Fruit fly (Drosophila melanogaster) whole organism, embryonic: Measurements from ENCODE around the gene fwd.

Source experiments
- Adf1 ChIP-seq: fragments of 200-800 bp; sonication (Bioruptor generic); IDR thresholded peaks from 2 replicates; pipeline ENCODE4 v1.3.6; 2022; ENCODE audit warnings: missing biosample characterization, missing genetic modification characterization
- Blimp-1 ChIP-seq: fragments of 200-800 bp; sonication (Bioruptor generic); optimal IDR thresholded peaks from 3 replicates; lab custom pipeline; 2018; ENCODE audit warnings: missing biosample characterization, missing genetic modification characterization, mild to moderate bottlenecking, moderate library complexity, missing genetic modification reagents
- CG11456 ChIP-seq: fragments of 200-800 bp; sonication (Bioruptor generic); IDR thresholded peaks from 3 replicates; pipeline ENCODE4 v1.3.6; 2022; ENCODE audit warnings: missing biosample characterization, missing genetic modification characterization
- CG12155 ChIP-seq: fragments of 200-800 bp; sonication (Bioruptor generic); optimal IDR thresholded peaks from 3 replicates; lab custom pipeline; 2016; ENCODE audit warnings: missing biosample characterization, missing genetic modification characterization
- CG13123 ChIP-seq: fragments of 200-800 bp; sonication (Bioruptor generic); optimal IDR thresholded peaks from 2 replicates; lab custom pipeline; 2016; ENCODE audit warnings: missing biosample characterization, missing genetic modification characterization
- CG15073 ChIP-seq: fragments of 200-800 bp; sonication (Bioruptor generic); optimal IDR thresholded peaks from 2 replicates; lab custom pipeline; 2016; ENCODE audit warnings: missing biosample characterization, missing genetic modification characterization
- CG17612 ChIP-seq: fragments of 200-800 bp; sonication (Bioruptor generic); IDR thresholded peaks from 2 replicates; pipeline ENCODE4 v1.3.6; 2022; ENCODE audit warnings: missing biosample characterization, missing genetic modification characterization
- CG31388 ChIP-seq: fragments of 200-800 bp; sonication (Bioruptor generic); optimal IDR thresholded peaks from 2 replicates; lab custom pipeline; 2016; ENCODE audit warnings: missing biosample characterization, missing genetic modification characterization
- CG32772 ChIP-seq: fragments of 200-800 bp; sonication (Bioruptor generic); IDR thresholded peaks from 2 replicates; pipeline ENCODE4 v1.3.6; 2022; ENCODE audit warnings: missing biosample characterization, missing genetic modification characterization
- CG34422 ChIP-seq: fragments of 200-800 bp; sonication (Bioruptor generic); IDR thresholded peaks from 3 replicates; pipeline ENCODE4 v1.3.6; 2022; ENCODE audit warnings: missing biosample characterization, missing genetic modification characterization
- CG5245 ChIP-seq: fragments of 200-800 bp; sonication (Bioruptor generic); optimal IDR thresholded peaks from 3 replicates; lab custom pipeline; 2016; ENCODE audit warnings: missing biosample characterization, missing genetic modification characterization
- CG6791 ChIP-seq: fragments of 200-800 bp; sonication (Bioruptor generic); IDR thresholded peaks from 3 replicates; pipeline ENCODE4 v1.3.6; 2022; ENCODE audit warnings: missing biosample characterization, missing genetic modification characterization; ENCODE audit not compliant: partially characterized antibody
- CG6813 ChIP-seq: fragments of 200-800 bp; sonication (Bioruptor generic); optimal IDR thresholded peaks from 2 replicates; lab custom pipeline; 2017; ENCODE audit warnings: missing biosample characterization, missing genetic modification characterization, mild to moderate bottlenecking, moderate library complexity, missing genetic modification reagents
- CG6854 ChIP-seq: fragments of 200-800 bp; sonication (Bioruptor generic); optimal IDR thresholded peaks from 3 replicates; lab custom pipeline; 2017; ENCODE audit warnings: missing biosample characterization, mild to moderate bottlenecking, missing genetic modification characterization
- CG7271 ChIP-seq: fragments of 200-800 bp; sonication (Bioruptor generic); optimal IDR thresholded peaks from 2 replicates; lab custom pipeline; 2018; ENCODE audit warnings: missing biosample characterization, mild to moderate bottlenecking, missing genetic modification characterization, moderate library complexity
- CG7745 ChIP-seq: fragments of 200-800 bp; sonication (Bioruptor generic); optimal IDR thresholded peaks from 2 replicates; lab custom pipeline; 2018; ENCODE audit warnings: missing biosample characterization, mild to moderate bottlenecking, missing genetic modification characterization, moderate library complexity
- CG8290 ChIP-seq, 3 experiments: fragments of 200-800 bp; sonication (Bioruptor generic); optimal IDR thresholded peaks; 2 replicates each; lab custom pipeline; 2016 to 2019; ENCODE audit warnings: missing biosample characterization in 3 of 3, missing genetic modification characterization in 3 of 3, mild to moderate bottlenecking in 2 of 3, moderate library complexity in 1 of 3
- CG9876 ChIP-seq: fragments of 200-800 bp; sonication (Bioruptor generic); optimal IDR thresholded peaks from 2 replicates; lab custom pipeline; 2016; ENCODE audit warnings: missing biosample characterization, missing genetic modification characterization
- Dp ChIP-seq: fragments of 200-800 bp; sonication (Bioruptor generic); optimal IDR thresholded peaks from 2 replicates; lab custom pipeline; 2018; ENCODE audit warnings: missing biosample characterization, mild to moderate bottlenecking, missing genetic modification characterization, moderate library complexity
- Dref ChIP-seq: fragments of 200-800 bp; sonication (Bioruptor generic); IDR thresholded peaks from 2 replicates; pipeline ENCODE4 v1.3.6; 2022; ENCODE audit warnings: missing biosample characterization, missing genetic modification characterization
- Fer3 ChIP-seq: fragments of 200-800 bp; sonication (Bioruptor generic); optimal IDR thresholded peaks from 2 replicates; lab custom pipeline; 2018; ENCODE audit warnings: missing biosample characterization, mild to moderate bottlenecking, missing genetic modification characterization, moderate library complexity
- Hmx ChIP-seq: fragments of 200-800 bp; sonication (Bioruptor generic); optimal IDR thresholded peaks from 2 replicates; lab custom pipeline; 2016; ENCODE audit warnings: missing biosample characterization, missing genetic modification characterization
- Kr ChIP-seq: fragments of 200-800 bp; sonication (Bioruptor generic); optimal IDR thresholded peaks from 2 replicates; lab custom pipeline; 2017; ENCODE audit warnings: missing biosample characterization, mild to moderate bottlenecking, missing genetic modification characterization
- MESR4 ChIP-seq: fragments of 200-800 bp; sonication (Bioruptor generic); optimal IDR thresholded peaks from 2 replicates; lab custom pipeline; 2018; ENCODE audit warnings: missing biosample characterization, mild to moderate bottlenecking, missing genetic modification characterization, moderate library complexity
- Med ChIP-seq: fragments of 200-800 bp; sonication (Bioruptor generic); peaks from one replicate; lab custom pipeline; 2016; ENCODE audit warnings: missing biosample characterization, missing genetic modification characterization, mild to moderate bottlenecking, inconsistent platforms, moderate library complexity
- NK7.1 ChIP-seq: fragments of 200-800 bp; sonication (Bioruptor generic); optimal IDR thresholded peaks from 3 replicates; lab custom pipeline; 2016; ENCODE audit warnings: missing biosample characterization, missing genetic modification characterization
- Poxn ChIP-seq: fragments of 200-800 bp; sonication (Bioruptor generic); IDR thresholded peaks from 2 replicates; pipeline ENCODE4 v1.3.6; 2022; ENCODE audit warnings: missing biosample characterization, missing genetic modification characterization
- Ptx1 ChIP-seq: fragments of 200-800 bp; sonication (Bioruptor generic); IDR thresholded peaks from 2 replicates; pipeline ENCODE4 v1.3.6; 2022; ENCODE audit warnings: missing biosample characterization, missing genetic modification characterization
- Ravus ChIP-seq: fragments of 200-800 bp; sonication (Bioruptor generic); IDR thresholded peaks from 2 replicates; pipeline ENCODE4 v1.3.6; 2022; ENCODE audit warnings: missing biosample characterization, missing genetic modification characterization
- Side ChIP-seq: fragments of 200-800 bp; sonication (Bioruptor generic); optimal IDR thresholded peaks from 2 replicates; lab custom pipeline; 2016; ENCODE audit warnings: missing biosample characterization, missing genetic modification characterization
- Sry-δ ChIP-seq: fragments of 200-800 bp; sonication (Bioruptor generic); optimal IDR thresholded peaks from 2 replicates; lab custom pipeline; 2016; ENCODE audit warnings: missing biosample characterization, missing genetic modification characterization
- aop ChIP-seq: fragments of 200-800 bp; sonication (Bioruptor generic); IDR thresholded peaks from 2 replicates; pipeline ENCODE4 v1.3.6; 2022; ENCODE audit warnings: missing biosample characterization, missing genetic modification characterization
- az2 ChIP-seq: fragments of 200-800 bp; sonication (Bioruptor generic); optimal IDR thresholded peaks from 3 replicates; lab custom pipeline; 2016; ENCODE audit warnings: missing biosample characterization, missing genetic modification characterization
- bbx ChIP-seq: fragments of 200-800 bp; sonication (Bioruptor generic); IDR thresholded peaks from 2 replicates; pipeline ENCODE4 v1.3.6; 2022; ENCODE audit warnings: missing biosample characterization, missing genetic modification characterization; ENCODE audit not compliant: partially characterized antibody
- bigmax ChIP-seq: fragments of 200-800 bp; sonication (Bioruptor generic); optimal IDR thresholded peaks from 2 replicates; lab custom pipeline; 2018; ENCODE audit warnings: missing biosample characterization, mild to moderate bottlenecking, missing genetic modification characterization
- bsh ChIP-seq, 2 experiments: fragments of 200-800 bp; sonication (Bioruptor generic); optimal IDR thresholded peaks; 2 replicates each; lab custom pipeline; 2017 to 2018; ENCODE audit warnings: mild to moderate bottlenecking in 2 of 2, missing biosample characterization in 2 of 2, missing genetic modification characterization in 2 of 2, moderate library complexity in 1 of 2
- cad ChIP-seq: fragments of >200 bp; optimal IDR thresholded peaks from 2 replicates; lab custom pipeline; 2017; ENCODE audit warnings: missing biosample characterization, missing genetic modification characterization
- cg ChIP-seq: fragments of 200-800 bp; sonication (Bioruptor generic); optimal IDR thresholded peaks from 3 replicates; lab custom pipeline; 2019; ENCODE audit warnings: missing biosample characterization, mild to moderate bottlenecking, missing genetic modification characterization, moderate library complexity
- en ChIP-seq: fragments of 200-800 bp; sonication (Bioruptor generic); optimal IDR thresholded peaks from 2 replicates; lab custom pipeline; 2016; ENCODE audit warnings: missing biosample characterization, missing genetic modification characterization
- ftz-f1 ChIP-seq: fragments of 200-800 bp; sonication (Bioruptor generic); optimal IDR thresholded peaks from 2 replicates; lab custom pipeline; 2016; ENCODE audit warnings: missing biosample characterization, missing genetic modification characterization
- ham ChIP-seq: fragments of 200-800 bp; sonication (Bioruptor generic); IDR thresholded peaks from 2 replicates; pipeline ENCODE4 v1.3.6; 2022; ENCODE audit warnings: missing biosample characterization, missing genetic modification characterization
- her ChIP-seq: fragments of 200-800 bp; sonication (Bioruptor generic); optimal IDR thresholded peaks from 2 replicates; lab custom pipeline; 2016; ENCODE audit warnings: missing biosample characterization, missing genetic modification characterization
- lbe ChIP-seq: fragments of 200-800 bp; sonication (Bioruptor generic); optimal IDR thresholded peaks from 2 replicates; lab custom pipeline; 2016; ENCODE audit warnings: missing biosample characterization, mild to moderate bottlenecking, missing genetic modification characterization
- repo ChIP-seq: fragments of 200-800 bp; sonication (Bioruptor generic); optimal IDR thresholded peaks from 2 replicates; lab custom pipeline; 2016; ENCODE audit warnings: missing biosample characterization, missing genetic modification characterization
- salm ChIP-seq: fragments of 200-800 bp; sonication (Bioruptor generic); optimal IDR thresholded peaks from 2 replicates; lab custom pipeline; 2018; ENCODE audit warnings: missing biosample characterization, mild to moderate bottlenecking, missing genetic modification characterization
- sens ChIP-seq: fragments of 200-800 bp; sonication (Bioruptor generic); peaks from one replicate; lab custom pipeline; 2016; ENCODE audit warnings: missing biosample characterization, missing genetic modification characterization
- sima ChIP-seq: fragments of 200-800 bp; sonication (Bioruptor generic); optimal IDR thresholded peaks from 2 replicates; lab custom pipeline; 2016; ENCODE audit warnings: missing biosample characterization, missing genetic modification characterization
- slbo ChIP-seq: fragments of 200-800 bp; sonication (Bioruptor generic); IDR thresholded peaks from 2 replicates; pipeline ENCODE4 v1.3.6; 2022; ENCODE audit warnings: missing biosample characterization, missing genetic modification characterization
- tio ChIP-seq: fragments of 200-800 bp; sonication (Bioruptor generic); optimal IDR thresholded peaks from 2 replicates; lab custom pipeline; 2017; ENCODE audit warnings: missing biosample characterization, missing genetic modification characterization, inconsistent platforms
- tll ChIP-seq, 2 experiments: fragments of 200-800 bp in 1 of 2; fragments of >200 bp in 1 of 2; sonication (Bioruptor generic) in 1 of 2; optimal IDR thresholded peaks; 2 replicates each; lab custom pipeline; 2017 to 2019; ENCODE audit warnings: missing biosample characterization in 2 of 2, missing genetic modification characterization in 2 of 2, mild to moderate bottlenecking in 1 of 2, moderate library complexity in 1 of 2
- vfl ChIP-seq: fragments of 200-800 bp; sonication (Bioruptor generic); optimal IDR thresholded peaks from 2 replicates; lab custom pipeline; 2016; ENCODE audit warnings: missing biosample characterization, missing genetic modification characterization

fwd gene

DNA sequence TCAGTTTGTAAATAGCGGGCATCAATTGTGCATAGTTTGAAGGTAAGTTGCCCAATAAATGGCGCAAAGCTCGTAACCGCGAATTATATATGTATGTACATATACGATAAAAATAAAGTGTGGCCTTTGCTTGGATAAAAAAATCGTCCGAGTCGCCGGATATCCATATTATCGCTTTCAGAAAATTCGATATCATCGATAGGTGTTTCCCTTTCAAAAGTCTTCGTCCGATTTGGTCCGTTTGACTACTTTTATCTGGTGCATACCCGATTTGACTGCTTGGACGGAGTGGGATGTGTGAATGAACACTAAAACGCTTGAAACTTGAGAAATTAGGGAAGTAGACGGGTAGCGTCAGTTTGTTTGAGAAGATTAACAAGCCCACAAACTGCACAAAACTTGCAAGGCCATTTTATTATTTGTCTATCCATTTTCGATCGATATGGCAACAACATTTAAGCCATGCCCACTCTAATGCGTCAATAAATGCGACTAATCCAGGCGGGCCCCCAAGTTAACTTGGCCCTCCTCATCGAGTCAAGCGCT lies 9.5 kb upstream of the fwd start (continued):
- TF ChIP-seq CG6813: no peak
- 0 out of 2 replicates have a peak, but pooled peaks have one; percentile 26 for TF ChIP-seq bbx (GFP tag; lab: Robert Waterston, UW)
- no peak for TF ChIP-seq Ptx1 (GFP tag; lab: Robert Waterston, UW)
- no peak for TF ChIP-seq sima (GFP tag; lab: Kevin White, UChicago)
- peak; percentile 26 for TF ChIP-seq Fer3
- TF ChIP-seq Side (GFP tag; lab: Kevin White, UChicago): peak; percentile 16
- peak; percentile 16 for TF ChIP-seq CG8290 (GFP tag; optimal IDR thresholded peaks at IDR 0.05; lab: Kevin White, UChicago)
- peak in 1 of 2 experiments; percentile 9 for TF ChIP-seq CG8290 (tag; optimal IDR thresholded peaks at IDR 0.05; lab: Kevin White, UChicago)
- no peak for TF ChIP-seq ham
- peak; percentile 41 for TF ChIP-seq Sry-δ (GFP tag; lab: Kevin White, UChicago)
- no peak for TF ChIP-seq Ravus (GFP tag; lab: Robert Waterston, UW)
- TF ChIP-seq cad: no peak
- no peak for TF ChIP-seq CG13123
- no peak for TF ChIP-seq en (GFP tag; lab: Kevin White, UChicago)
- TF ChIP-seq bsh (GFP tag; optimal IDR thresholded peaks at IDR 0.05; lab: Kevin White, UChicago): no peak
- TF ChIP-seq MESR4 (GFP tag; lab: Kevin White, UChicago): no peak
- no peak for TF ChIP-seq Blimp-1 (GFP tag; lab: Kevin White, UChicago)
- peak; percentile 3 for TF ChIP-seq sens (GFP tag; lab: Kevin White, UChicago)
- TF ChIP-seq her (GFP tag; lab: Kevin White, UChicago): peak; percentile 38
- no peak for TF ChIP-seq CG15073 (GFP tag; lab: Kevin White, UChicago)
- TF ChIP-seq CG5245: no peak
- TF ChIP-seq aop: no peak
- no peak for TF ChIP-seq CG31388 (GFP tag; lab: Kevin White, UChicago)
- peak; percentile 71 for TF ChIP-seq Dref (GFP tag; lab: Robert Waterston, UW)
- TF ChIP-seq CG9876 (GFP tag; lab: Kevin White, UChicago): no peak
- no peak for TF ChIP-seq Poxn (GFP tag; lab: Robert Waterston, UW)
- TF ChIP-seq CG7745 (tag; lab: Kevin White, UChicago): no peak
- TF ChIP-seq bigmax (GFP tag; lab: Kevin White, UChicago): no peak
- TF ChIP-seq Med (GFP tag; lab: Kevin White, UChicago): peak; percentile 86
- TF ChIP-seq cg: no peak
- peak; percentile 33 for TF ChIP-seq ftz-f1 (GFP tag; lab: Kevin White, UChicago)
- no peak for TF ChIP-seq CG12155 (GFP tag; lab: Kevin White, UChicago)
- no peak for TF ChIP-seq CG34422 (GFP tag; lab: Robert Waterston, UW)
- peak; percentile 35; the same call in 1 of the 3 replicates for TF ChIP-seq CG6791
- no peak for TF ChIP-seq vfl (GFP tag; lab: Kevin White, UChicago)
- no peak for TF ChIP-seq Hmx (GFP tag; lab: Kevin White, UChicago)
- TF ChIP-seq Dp (GFP tag; lab: Kevin White, UChicago): peak; percentile 57
- TF ChIP-seq CG7271 (tag; lab: Kevin White, UChicago): no peak
- TF ChIP-seq az2 (GFP tag; lab: Kevin White, UChicago): no peak
- TF ChIP-seq Kr (GFP tag; lab: Kevin White, UChicago): no peak
- TF ChIP-seq slbo (GFP tag; lab: Robert Waterston, UW): no peak
- no peak for TF ChIP-seq CG32772 (GFP tag; lab: Robert Waterston, UW)
- no peak for TF ChIP-seq NK7.1 (GFP tag; lab: Kevin White, UChicago)
- TF ChIP-seq repo (GFP tag; lab: Kevin White, UChicago): no peak
- no peak for TF ChIP-seq tll (GFP tag; optimal IDR thresholded peaks at IDR 0.05; lab: Kevin White, UChicago)
- TF ChIP-seq salm (tag; lab: Kevin White, UChicago): peak; percentile 18
- TF ChIP-seq Adf1 (GFP tag; lab: Robert Waterston, UW): no peak
- TF ChIP-seq tio: no peak
- no peak for TF ChIP-seq CG11456 (GFP tag; lab: Robert Waterston, UW)
- no peak for TF ChIP-seq CG6854 (GFP tag; lab: Kevin White, UChicago)
- TF ChIP-seq lbe (GFP tag; lab: Kevin White, UChicago): no peak
- TF ChIP-seq CG17612 (GFP tag; lab: Robert Waterston, UW): no peak
